Fruit fly (Drosophila melanogaster) whole organism, embryonic: Measurements from ENCODE around the gene MAPk-Ak2.

Experiments used
- CG10543 ChIP-seq: fragments of 200-800 bp; sonication (Bioruptor generic); optimal IDR thresholded peaks from 3 replicates; lab custom pipeline; 2017; ENCODE audit warnings: missing biosample characterization, mild to moderate bottlenecking, missing genetic modification characterization, moderate library complexity
- CG12659 ChIP-seq: fragments of 200-800 bp; sonication (Bioruptor generic); optimal IDR thresholded peaks from 3 replicates; lab custom pipeline; 2017; ENCODE audit warnings: mild to moderate bottlenecking, missing biosample characterization, missing genetic modification reagents, missing genetic modification characterization
- CG13287 ChIP-seq: fragments of 200-800 bp; sonication (Bioruptor generic); IDR thresholded peaks from 2 replicates; pipeline ENCODE4 v1.3.6; 2022; ENCODE audit warnings: missing biosample characterization, missing genetic modification characterization; ENCODE audit not compliant: partially characterized antibody
- CG14050 ChIP-seq: fragments of 200-800 bp; sonication (Bioruptor generic); IDR thresholded peaks from 3 replicates; pipeline ENCODE4 v1.3.6; 2022; ENCODE audit warnings: missing biosample characterization, missing genetic modification characterization
- CG16815 ChIP-seq: fragments of 200-800 bp; sonication (Bioruptor generic); optimal IDR thresholded peaks from 3 replicates; lab custom pipeline; 2017; ENCODE audit warnings: missing biosample characterization, mild to moderate bottlenecking, missing genetic modification characterization
- CG18262 ChIP-seq: fragments of 200-800 bp; optimal IDR thresholded peaks from 3 replicates; lab custom pipeline; 2019; ENCODE audit warnings: missing biosample characterization, mild to moderate bottlenecking, missing genetic modification characterization, moderate library complexity
- CG2712 ChIP-seq: fragments of 200-800 bp; optimal IDR thresholded peaks from 3 replicates; lab custom pipeline; 2019; ENCODE audit warnings: missing biosample characterization, mild to moderate bottlenecking, missing genetic modification characterization, moderate library complexity
- CG2875 ChIP-seq: fragments of 200-800 bp; sonication (Bioruptor generic); optimal IDR thresholded peaks from 2 replicates; lab custom pipeline; 2017; ENCODE audit warnings: missing biosample characterization, mild to moderate bottlenecking, missing genetic modification characterization, missing genetic modification reagents
- CG32767 ChIP-seq: fragments of 200-800 bp; sonication (Bioruptor generic); IDR thresholded peaks from 2 replicates; pipeline ENCODE4 v1.3.6; 2022; ENCODE audit warnings: missing biosample characterization, missing genetic modification characterization
- CG33213 ChIP-seq: fragments of 200-800 bp; sonication (Bioruptor generic); optimal IDR thresholded peaks from 3 replicates; lab custom pipeline; 2016; ENCODE audit warnings: missing biosample characterization, missing genetic modification characterization
- CG3995 ChIP-seq: fragments of 200-800 bp; sonication (Bioruptor generic); optimal IDR thresholded peaks from 3 replicates; lab custom pipeline; 2016; ENCODE audit warnings: missing biosample characterization, missing genetic modification characterization
- CG42726 ChIP-seq: fragments of 200-800 bp; sonication (Bioruptor generic); IDR thresholded peaks from 2 replicates; pipeline ENCODE4 v1.3.6; 2022; ENCODE audit warnings: missing biosample characterization, missing genetic modification characterization; ENCODE audit not compliant: partially characterized antibody
- CG4282 ChIP-seq: fragments of 200-800 bp; sonication (Bioruptor generic); optimal IDR thresholded peaks from 2 replicates; lab custom pipeline; 2016; ENCODE audit warnings: missing biosample characterization, missing genetic modification characterization
- CG43689 ChIP-seq: fragments of 200-800 bp; sonication (Bioruptor generic); IDR thresholded peaks from 2 replicates; pipeline ENCODE4 v1.3.6; 2022; ENCODE audit warnings: missing biosample characterization, missing genetic modification characterization
- CG4404 ChIP-seq: fragments of 200-800 bp; sonication (Bioruptor generic); IDR thresholded peaks from 2 replicates; pipeline ENCODE4 v1.3.6; 2022; ENCODE audit warnings: missing biosample characterization, missing genetic modification characterization
- CG8924 ChIP-seq: fragments of 200-800 bp; optimal IDR thresholded peaks from 3 replicates; lab custom pipeline; 2019; ENCODE audit warnings: missing biosample characterization, mild to moderate bottlenecking, missing genetic modification characterization, moderate library complexity
- Chrac-16 ChIP-seq: fragments of 200-800 bp; sonication (Bioruptor generic); optimal IDR thresholded peaks from 3 replicates; lab custom pipeline; 2016; ENCODE audit warnings: missing biosample characterization, missing genetic modification characterization
- D ChIP-seq, 2 experiments: fragments of 200-800 bp in 1 of 2; fragments of >200 bp in 1 of 2; sonication (Bioruptor generic) in 1 of 2; optimal IDR thresholded peaks; 2 replicates in 1 of 2; 3 replicates in 1 of 2; lab custom pipeline; 2017; ENCODE audit warnings: mild to moderate bottlenecking in 1 of 2, missing biosample characterization in 1 of 2, missing genetic modification characterization in 1 of 2, missing genetic modification reagents in 1 of 2
- D19B ChIP-seq: fragments of 200-800 bp; sonication (Bioruptor generic); optimal IDR thresholded peaks from 2 replicates; lab custom pipeline; 2017; ENCODE audit warnings: missing biosample characterization, mild to moderate bottlenecking, missing genetic modification characterization
- Dip3 ChIP-seq: fragments of 200-800 bp; sonication (Bioruptor generic); optimal IDR thresholded peaks from 3 replicates; lab custom pipeline; 2016; ENCODE audit warnings: missing biosample characterization, missing genetic modification characterization
- Fer3 ChIP-seq: fragments of 200-800 bp; sonication (Bioruptor generic); optimal IDR thresholded peaks from 2 replicates; lab custom pipeline; 2018; ENCODE audit warnings: missing biosample characterization, mild to moderate bottlenecking, missing genetic modification characterization, moderate library complexity
- Gsc ChIP-seq: fragments of 200-800 bp; sonication (Bioruptor generic); IDR thresholded peaks from 2 replicates; pipeline ENCODE4 v1.3.6; 2022; ENCODE audit warnings: missing biosample characterization, missing genetic modification characterization
- Hr51 ChIP-seq, 2 experiments: fragments of 200-800 bp; sonication (Bioruptor generic); optimal IDR thresholded peaks; 2 replicates in 1 of 2; 3 replicates in 1 of 2; lab custom pipeline; 2016 to 2018; ENCODE audit warnings: missing biosample characterization in 2 of 2, missing genetic modification characterization in 2 of 2, mild to moderate bottlenecking in 1 of 2, moderate library complexity in 1 of 2
- Lpt ChIP-seq: fragments of >200 bp; optimal IDR thresholded peaks from 2 replicates; lab custom pipeline; 2018; ENCODE audit warnings: missing biosample characterization, missing genetic modification characterization
- NK7.1 ChIP-seq: fragments of 200-800 bp; sonication (Bioruptor generic); optimal IDR thresholded peaks from 3 replicates; lab custom pipeline; 2016; ENCODE audit warnings: missing biosample characterization, missing genetic modification characterization
- Opbp ChIP-seq: fragments of 200-800 bp; sonication (Bioruptor generic); IDR thresholded peaks from 3 replicates; pipeline ENCODE4 v1.3.6; 2022; ENCODE audit warnings: missing biosample characterization, missing genetic modification characterization; ENCODE audit not compliant: partially characterized antibody
- PHDP ChIP-seq: fragments of 200-800 bp; sonication (Bioruptor generic); optimal IDR thresholded peaks from 3 replicates; lab custom pipeline; 2018; ENCODE audit warnings: missing biosample characterization, mild to moderate bottlenecking, missing genetic modification characterization, moderate library complexity
- Tbp ChIP-seq: fragments of >200 bp; optimal IDR thresholded peaks from 2 replicates; lab custom pipeline; 2018; ENCODE audit warnings: missing biosample characterization, missing genetic modification characterization
- al ChIP-seq: fragments of 200-800 bp; sonication (Bioruptor generic); IDR thresholded peaks from 2 replicates; pipeline ENCODE4 v1.3.6; 2022; ENCODE audit warnings: missing biosample characterization, missing genetic modification characterization
- amos ChIP-seq: fragments of 200-800 bp; sonication (Bioruptor generic); IDR thresholded peaks from 2 replicates; pipeline ENCODE4 v1.3.6; 2022; ENCODE audit warnings: missing biosample characterization, missing genetic modification characterization; ENCODE audit not compliant: partially characterized antibody
- bbx ChIP-seq: fragments of 200-800 bp; sonication (Bioruptor generic); IDR thresholded peaks from 2 replicates; pipeline ENCODE4 v1.3.6; 2022; ENCODE audit warnings: missing biosample characterization, missing genetic modification characterization; ENCODE audit not compliant: partially characterized antibody
- crol ChIP-seq: fragments of 200-800 bp; sonication (Bioruptor generic); IDR thresholded peaks from 2 replicates; pipeline ENCODE4 v1.3.6; 2022; ENCODE audit warnings: missing biosample characterization, missing genetic modification characterization
- da ChIP-seq: fragments of 200-800 bp; sonication (Bioruptor generic); optimal IDR thresholded peaks from 2 replicates; lab custom pipeline; 2016; ENCODE audit warnings: missing biosample characterization, missing genetic modification characterization
- fd102C ChIP-seq: fragments of 200-800 bp; sonication (Bioruptor generic); optimal IDR thresholded peaks from 2 replicates; lab custom pipeline; 2018; ENCODE audit warnings: missing biosample characterization, mild to moderate bottlenecking, missing genetic modification characterization, moderate library complexity
- fru ChIP-seq: fragments of >200 bp; optimal IDR thresholded peaks from 2 replicates; lab custom pipeline; 2017
- gro ChIP-seq: fragments of 200-800 bp; sonication (Bioruptor generic); optimal IDR thresholded peaks from 2 replicates; lab custom pipeline; 2016; ENCODE audit warnings: missing biosample characterization, missing genetic modification characterization
- lmd ChIP-seq: fragments of 200-800 bp; sonication (Bioruptor generic); IDR thresholded peaks from 2 replicates; pipeline ENCODE4 v1.3.6; 2022; ENCODE audit warnings: missing biosample characterization, missing genetic modification characterization
- nerfin-1 ChIP-seq: fragments of 200-800 bp; sonication (Bioruptor generic); optimal IDR thresholded peaks from 3 replicates; lab custom pipeline; 2019; ENCODE audit warnings: missing biosample characterization, mild to moderate bottlenecking, missing genetic modification characterization, moderate library complexity
- pros ChIP-seq: fragments of 200-800 bp; sonication (Bioruptor generic); optimal IDR thresholded peaks from 3 replicates; lab custom pipeline; 2019; ENCODE audit warnings: missing biosample characterization, mild to moderate bottlenecking, missing genetic modification characterization, moderate library complexity
- psq ChIP-seq: fragments of 200-800 bp; sonication (Bioruptor generic); optimal IDR thresholded peaks from 2 replicates; lab custom pipeline; 2017; ENCODE audit warnings: missing biosample characterization, missing genetic modification characterization
- ro ChIP-seq: fragments of 200-800 bp; sonication (Bioruptor generic); IDR thresholded peaks from 2 replicates; pipeline ENCODE4 v1.3.6; 2022; ENCODE audit warnings: missing biosample characterization, missing genetic modification characterization
- scrt ChIP-seq: fragments of 200-800 bp; sonication (Bioruptor generic); optimal IDR thresholded peaks from 2 replicates; lab custom pipeline; 2018; ENCODE audit warnings: missing biosample characterization, mild to moderate bottlenecking, missing genetic modification characterization, moderate library complexity
- seq ChIP-seq: fragments of 200-800 bp; sonication (Bioruptor generic); IDR thresholded peaks from 2 replicates; pipeline ENCODE4 v1.3.6; 2022; ENCODE audit warnings: missing biosample characterization, missing genetic modification characterization
- sim ChIP-seq: fragments of 200-800 bp; sonication (Bioruptor generic); IDR thresholded peaks from 2 replicates; pipeline ENCODE4 v1.3.6; 2022; ENCODE audit warnings: missing biosample characterization, missing genetic modification characterization
- tgo ChIP-seq: fragments of 200-800 bp; sonication (Bioruptor generic); IDR thresholded peaks from 3 replicates; pipeline ENCODE4 v1.3.6; 2022; ENCODE audit warnings: missing biosample characterization, missing genetic modification characterization
- vvl ChIP-seq: fragments of 200-800 bp; sonication (Bioruptor generic); IDR thresholded peaks from 2 replicates; pipeline ENCODE4 v1.3.6; 2022; ENCODE audit warnings: missing biosample characterization, missing genetic modification characterization
- wdn ChIP-seq: fragments of 200-800 bp; sonication (Bioruptor generic); IDR thresholded peaks from 2 replicates; pipeline ENCODE4 v1.3.6; 2022; ENCODE audit warnings: missing biosample characterization, missing genetic modification characterization
- wek ChIP-seq: fragments of 200-800 bp; sonication (Bioruptor generic); optimal IDR thresholded peaks from 3 replicates; lab custom pipeline; 2018; ENCODE audit warnings: missing biosample characterization, mild to moderate bottlenecking, missing genetic modification characterization, moderate library complexity
- zen2 ChIP-seq: fragments of 200-800 bp; sonication (Bioruptor generic); IDR thresholded peaks from 3 replicates; pipeline ENCODE4 v1.3.6; 2022; ENCODE audit warnings: missing biosample characterization, missing genetic modification characterization; ENCODE audit not compliant: partially characterized antibody

The MAPk-Ak2 gene

dm6 chrX:5744992-5745732, 18.8 kb downstream of the MAPk-Ak2 start (continued):
- TF ChIP-seq CG13287 = peak; percentile 73
- peak; percentile 34; the same call in 1 of the 3 replicates for TF ChIP-seq zen2
- TF ChIP-seq nerfin-1 (tag; lab: Kevin White, UChicago) = no peak
- TF ChIP-seq PHDP (tag; lab: Kevin White, UChicago) = no peak
- peak; percentile 62 for TF ChIP-seq amos (GFP tag; lab: Robert Waterston, UW)
- no peak for TF ChIP-seq scrt (GFP tag; lab: Kevin White, UChicago)
- TF ChIP-seq gro = no peak
- TF ChIP-seq D19B = no peak
- 0 out of 2 replicates have a peak, but pooled peaks have one; percentile 23 for TF ChIP-seq CG42726 (GFP tag; lab: Robert Waterston, UW)
- no peak for TF ChIP-seq D (optimal IDR thresholded peaks at IDR 0.05; lab: Kevin White, UChicago)
- peak; percentile 15 for TF ChIP-seq D (GFP tag; optimal IDR thresholded peaks at IDR 0.05; lab: Kevin White, UChicago)
- peak; percentile 37 for TF ChIP-seq CG18262
- TF ChIP-seq CG2712 = peak; percentile 36
- TF ChIP-seq CG2875 (GFP tag; lab: Kevin White, UChicago) = no peak
- TF ChIP-seq Tbp (GFP tag; lab: Kevin White, UChicago) = no peak
- no peak for TF ChIP-seq CG12659 (GFP tag; lab: Kevin White, UChicago)
- no peak for TF ChIP-seq Gsc (GFP tag; lab: Robert Waterston, UW)
- no peak for TF ChIP-seq wek
- no peak for TF ChIP-seq CG16815 (GFP tag; lab: Kevin White, UChicago)
- TF ChIP-seq da (GFP tag; lab: Kevin White, UChicago) = no peak
- TF ChIP-seq pros (GFP tag; lab: Kevin White, UChicago) = no peak
- no peak for TF ChIP-seq psq (GFP tag; lab: Kevin White, UChicago)
- no peak for TF ChIP-seq CG4282
- TF ChIP-seq Lpt = no peak
- TF ChIP-seq crol (GFP tag; lab: Robert Waterston, UW) = peak; percentile 85
- TF ChIP-seq CG3995 (GFP tag; lab: Kevin White, UChicago) = no peak
- no peak for TF ChIP-seq lmd (GFP tag; lab: Robert Waterston, UW)
- TF ChIP-seq tgo (GFP tag; lab: Robert Waterston, UW) = 0 out of 3 replicates have a peak, but pooled peaks have one; percentile 18
- no peak for TF ChIP-seq Chrac-16 (GFP tag; lab: Kevin White, UChicago)
- TF ChIP-seq Fer3 (tag; lab: Kevin White, UChicago) = no peak
- TF ChIP-seq fru (lab: Kevin White, UChicago) = no peak
- peak; percentile 27 for TF ChIP-seq Dip3 (GFP tag; lab: Kevin White, UChicago)
- no peak for TF ChIP-seq CG4404 (GFP tag; lab: Robert Waterston, UW)
- peak; percentile 37; the same call in 1 of the 3 replicates for TF ChIP-seq Opbp
- 0 out of 2 replicates have a peak, but pooled peaks have one; percentile 7 for TF ChIP-seq vvl (GFP tag; lab: Robert Waterston, UW)
- no peak for TF ChIP-seq al (GFP tag; lab: Robert Waterston, UW)
- TF ChIP-seq sim (GFP tag; lab: Robert Waterston, UW) = no peak
- no peak for TF ChIP-seq wdn (GFP tag; lab: Robert Waterston, UW)
- no peak; the same call in 1 of the 2 replicates for TF ChIP-seq seq
- TF ChIP-seq fd102C = no peak
- no peak for TF ChIP-seq CG32767 (GFP tag; lab: Robert Waterston, UW)
- TF ChIP-seq CG33213 (GFP tag; lab: Kevin White, UChicago) = no peak
- TF ChIP-seq NK7.1 = no peak
- no peak for TF ChIP-seq CG14050 (GFP tag; lab: Robert Waterston, UW)
- TF ChIP-seq CG8924 (tag; lab: Kevin White, UChicago) = peak; percentile 38
- peak in 1 of 2 experiments; percentile 1 for TF ChIP-seq Hr51 (GFP tag; optimal IDR thresholded peaks at IDR 0.05; lab: Kevin White, UChicago)
- TF ChIP-seq ro = no peak
- TF ChIP-seq bbx (GFP tag; lab: Robert Waterston, UW) = peak; percentile 46
- TF ChIP-seq CG43689 (GFP tag; lab: Robert Waterston, UW) = no peak
- TF ChIP-seq CG10543 (GFP tag; lab: Kevin White, UChicago) = no peak
